Worm (Caenorhabditis elegans) whole organism, L1 larva: Measurements from ENCODE around the gene Y44A6D.5.

Source experiments
- C04F5.9 ChIP-seq: sonication (generic microtip); optimal IDR thresholded peaks from 2 replicates; lab custom pipeline; 2016; ENCODE audit warnings: missing genetic modification characterization, missing compliant biosample characterization
- C34B4.2 ChIP-seq: sonication (generic microtip); optimal IDR thresholded peaks from 2 replicates; lab custom pipeline; 2017; ENCODE audit warnings: mild to moderate bottlenecking, missing genetic modification characterization, missing compliant biosample characterization
- aha-1 ChIP-seq: fragments of 150-350 bp; optimal IDR thresholded peaks from 2 replicates; lab custom pipeline; 2014; ENCODE audit warnings: missing biosample characterization, missing genetic modification characterization
- alr-1 ChIP-seq: fragments of 200-800 bp; sonication (Bioruptor generic); optimal IDR thresholded peaks from 2 replicates; lab custom pipeline; 2018; ENCODE audit warnings: borderline replicate concordance, mild to moderate bottlenecking, missing genetic modification characterization, missing compliant biosample characterization
- aly-2 ChIP-seq: fragments of 150-350 bp; optimal IDR thresholded peaks from 2 replicates; lab custom pipeline; 2014; ENCODE audit warnings: missing biosample characterization, missing genetic modification characterization
- ama-1 ChIP-seq: fragments of 150-350 bp; optimal IDR thresholded peaks from 2 replicates; lab custom pipeline; 2014
- ceh-63 ChIP-seq: fragments of 200-800 bp; sonication (Bioruptor generic); optimal IDR thresholded peaks from 2 replicates; lab custom pipeline; 2018; ENCODE audit warnings: mild to moderate bottlenecking, missing genetic modification characterization, missing compliant biosample characterization
- ceh-8 ChIP-seq: fragments of 200-800 bp; sonication (Bioruptor generic); optimal IDR thresholded peaks from 2 replicates; lab custom pipeline; 2018; ENCODE audit warnings: mild to moderate bottlenecking, missing genetic modification characterization, moderate library complexity, missing compliant biosample characterization
- ces-1 ChIP-seq: fragments of 150-350 bp; optimal IDR thresholded peaks from 2 replicates; lab custom pipeline; 2014; ENCODE audit warnings: missing biosample characterization, missing genetic modification reagents, missing genetic modification characterization
- dsc-1 ChIP-seq: sonication (generic microtip); optimal IDR thresholded peaks from 2 replicates; lab custom pipeline; 2016; ENCODE audit warnings: mild to moderate bottlenecking, missing genetic modification characterization, missing compliant biosample characterization
- efl-1 ChIP-seq, 4 experiments: fragments of 150-350 bp; optimal IDR thresholded peaks in 3 of 4; peaks in 1 of 4; 1 replicate in 1 of 4; 2 replicates in 3 of 4; lab custom pipeline; 2014; ENCODE audit warnings: missing biosample characterization in 2 of 4, missing genetic modification characterization in 2 of 4, missing genetic modification reagents in 2 of 4
- egl-13 ChIP-seq: sonication (generic microtip); optimal IDR thresholded peaks from 2 replicates; lab custom pipeline; 2016; ENCODE audit warnings: missing genotype, missing genetic modification reagents, missing genetic modification characterization, missing compliant biosample characterization
- elt-2 ChIP-seq: sonication (generic microtip); optimal IDR thresholded peaks from 2 replicates; lab custom pipeline; 2016; ENCODE audit warnings: missing genetic modification characterization, mild to moderate bottlenecking, inconsistent platforms, missing compliant biosample characterization, missing genetic modification reagents
- elt-3 ChIP-seq, 6 experiments: fragments of 150-350 bp in 1 of 6; sonication (generic microtip); optimal IDR thresholded peaks; 2 replicates each; lab custom pipeline; 2017 to 2018; ENCODE audit warnings: missing biosample characterization in 6 of 6, missing genetic modification characterization in 6 of 6, inconsistent platforms in 1 of 6
- ets-5 ChIP-seq: fragments of 200-800 bp; sonication (Bioruptor generic); IDR thresholded peaks from 2 replicates; pipeline ENCODE4 v1.3.6; 2022; ENCODE audit warnings: missing genetic modification characterization, missing compliant biosample characterization
- hlh-17 ChIP-seq: fragments of 200-800 bp; sonication (Bioruptor generic); optimal IDR thresholded peaks from 2 replicates; lab custom pipeline; 2018; ENCODE audit warnings: missing genetic modification characterization, mild to moderate bottlenecking, missing compliant biosample characterization, moderate library complexity, borderline replicate concordance
- hlh-4 ChIP-seq: sonication (generic microtip); optimal IDR thresholded peaks from 2 replicates; lab custom pipeline; 2016; ENCODE audit warnings: mild to moderate bottlenecking, missing genetic modification characterization, missing compliant biosample characterization
- irx-1 ChIP-seq: sonication (generic microtip); optimal IDR thresholded peaks from 2 replicates; lab custom pipeline; 2016; ENCODE audit warnings: missing genetic modification characterization, missing compliant biosample characterization
- isw-1 ChIP-seq: fragments of 200-800 bp; sonication (Bioruptor generic); IDR thresholded peaks from 2 replicates; pipeline ENCODE4 v1.3.6; 2022; ENCODE audit warnings: missing genetic modification characterization, missing compliant biosample characterization
- lin-14 ChIP-seq: fragments of 200-800 bp; sonication (Bioruptor generic); optimal IDR thresholded peaks from 2 replicates; lab custom pipeline; 2018; ENCODE audit warnings: mild to moderate bottlenecking, missing genetic modification characterization, moderate library complexity, missing compliant biosample characterization
- lin-15B ChIP-seq: fragments of 150-350 bp; sonication (generic microtip); optimal IDR thresholded peaks from 3 replicates; lab custom pipeline; 2014; ENCODE audit warnings: missing biosample characterization, missing genetic modification characterization
- lin-35 ChIP-seq, 2 experiments: fragments of 150-350 bp; optimal IDR thresholded peaks; 2 replicates each; lab custom pipeline; 2014; ENCODE audit warnings: missing biosample characterization in 2 of 2, missing genetic modification characterization in 2 of 2, missing genetic modification reagents in 2 of 2
- lir-3 ChIP-seq: sonication (generic microtip); optimal IDR thresholded peaks from 2 replicates; lab custom pipeline; 2016; ENCODE audit warnings: mild to moderate bottlenecking, missing genetic modification characterization, moderate library complexity, missing compliant biosample characterization; ENCODE audit not compliant: poor library complexity
- lsy-2 ChIP-seq, 2 experiments: fragments of 150-350 bp; optimal IDR thresholded peaks; 2 replicates each; lab custom pipeline; 2014; ENCODE audit warnings: missing biosample characterization in 2 of 2, missing genetic modification characterization in 2 of 2
- mab-9 ChIP-seq: fragments of 200-800 bp; sonication (Bioruptor generic); IDR thresholded peaks from 2 replicates; pipeline ENCODE4 v1.3.6; 2022; ENCODE audit warnings: missing genetic modification reagents, missing genetic modification characterization, missing compliant biosample characterization
- mef-2 ChIP-seq: fragments of 150-350 bp; optimal IDR thresholded peaks from 2 replicates; lab custom pipeline; 2014; ENCODE audit warnings: missing biosample characterization, missing genetic modification characterization
- mep-1 ChIP-seq: fragments of 150-350 bp; optimal IDR thresholded peaks from 2 replicates; lab custom pipeline; 2014; ENCODE audit warnings: missing biosample characterization, missing genetic modification characterization
- nhr-20 ChIP-seq: sonication (generic microtip); optimal IDR thresholded peaks from 2 replicates; lab custom pipeline; 2016; ENCODE audit warnings: mild to moderate bottlenecking, missing genetic modification characterization, missing compliant biosample characterization
- nhr-28 ChIP-seq: fragments of 150-350 bp; optimal IDR thresholded peaks from 2 replicates; lab custom pipeline; 2014; ENCODE audit warnings: missing biosample characterization, missing genetic modification characterization
- nhr-47 ChIP-seq: sonication (generic microtip); optimal IDR thresholded peaks from 2 replicates; lab custom pipeline; 2016; ENCODE audit warnings: mild to moderate bottlenecking, missing genetic modification characterization, moderate library complexity, missing compliant biosample characterization
- nhr-71 ChIP-seq: sonication (generic microtip); optimal IDR thresholded peaks from 2 replicates; lab custom pipeline; 2016; ENCODE audit warnings: mild to moderate bottlenecking, missing genetic modification characterization, moderate library complexity, missing compliant biosample characterization
- nhr-85 ChIP-seq: sonication (generic microtip); peaks from one replicate; lab custom pipeline; 2016; ENCODE audit warnings: missing genetic modification characterization, inconsistent platforms, missing compliant biosample characterization
- pag-3 ChIP-seq: sonication (generic microtip); optimal IDR thresholded peaks from 2 replicates; lab custom pipeline; 2017; ENCODE audit warnings: missing genetic modification characterization, mild to moderate bottlenecking, missing compliant biosample characterization, antibody characterized with exemption, borderline replicate concordance; ENCODE audit not compliant: insufficient read depth
- pax-3 ChIP-seq: fragments of 200-800 bp; sonication (Bioruptor generic); optimal IDR thresholded peaks from 2 replicates; lab custom pipeline; 2018; ENCODE audit warnings: mild to moderate bottlenecking, missing genetic modification characterization, moderate library complexity, missing compliant biosample characterization
- rnt-1 ChIP-seq: sonication (generic microtip); optimal IDR thresholded peaks from 2 replicates; lab custom pipeline; 2016; ENCODE audit warnings: mild to moderate bottlenecking, missing genetic modification characterization, moderate library complexity, missing compliant biosample characterization
- snu-23 ChIP-seq: sonication (generic microtip); optimal IDR thresholded peaks from 2 replicates; lab custom pipeline; 2016; ENCODE audit warnings: missing genetic modification characterization, missing compliant biosample characterization
- sox-4 ChIP-seq: sonication (generic microtip); optimal IDR thresholded peaks from 2 replicates; lab custom pipeline; 2016; ENCODE audit warnings: missing genetic modification characterization, missing compliant biosample characterization
- sptf-1 ChIP-seq: fragments of 150-350 bp; optimal IDR thresholded peaks from 2 replicates; lab custom pipeline; 2014; ENCODE audit warnings: missing biosample characterization, missing genetic modification characterization
- swsn-7 ChIP-seq: sonication (generic microtip); optimal IDR thresholded peaks from 2 replicates; lab custom pipeline; 2016; ENCODE audit warnings: missing genetic modification characterization, missing compliant biosample characterization
- unc-30 ChIP-seq: sonication (generic microtip); optimal IDR thresholded peaks from 2 replicates; lab custom pipeline; 2017; ENCODE audit warnings: missing biosample characterization, missing genetic modification characterization
- unc-86 ChIP-seq: sonication (generic microtip); optimal IDR thresholded peaks from 2 replicates; lab custom pipeline; 2016; ENCODE audit warnings: missing genetic modification characterization, missing compliant biosample characterization
- ztf-11 ChIP-seq, 2 experiments: sonication (generic microtip); optimal IDR thresholded peaks; 2 replicates each; lab custom pipeline; 2016 to 2017; ENCODE audit warnings: missing genetic modification characterization in 2 of 2, missing biosample characterization in 1 of 2, missing compliant biosample characterization in 1 of 2

The Y44A6D.5 gene

ce11 chrV:20851847-20852386, 49.1 kb upstream of the Y44A6D.5 start, which contains the start of gene ndua-1 (continued):
- no peak for TF ChIP-seq lin-15B
- peak; percentile 35 for TF ChIP-seq dsc-1 (tag; lab: Kevin White, UChicago)
- TF ChIP-seq ces-1 (GFP tag; lab: Kevin White, UChicago) = no peak
- peak; percentile 76 for TF ChIP-seq rnt-1 (tag; lab: Kevin White, UChicago)
- TF ChIP-seq C34B4.2 (tag; lab: Kevin White, UChicago) = no peak
- TF ChIP-seq C04F5.9 (tag; lab: Kevin White, UChicago) = no peak
- no peak for TF ChIP-seq mab-9
- TF ChIP-seq sox-4 (tag; lab: Kevin White, UChicago) = peak; percentile 27
- TF ChIP-seq mef-2 (tag; lab: Kevin White, UChicago) = no peak
- peak in 1 of 6 experiments; percentile 22 for TF ChIP-seq elt-3 (tag; optimal IDR thresholded peaks at IDR 0.05; lab: Kevin White, UChicago)
- no peak for TF ChIP-seq unc-30
- no peak for TF ChIP-seq irx-1 (tag; lab: Kevin White, UChicago)
- TF ChIP-seq hlh-17 (GFP tag; lab: Kevin White, UChicago) = no peak
- TF ChIP-seq lir-3 = peak; percentile 44
- TF ChIP-seq unc-86 (tag; lab: Kevin White, UChicago) = peak; percentile 1

DNA sequence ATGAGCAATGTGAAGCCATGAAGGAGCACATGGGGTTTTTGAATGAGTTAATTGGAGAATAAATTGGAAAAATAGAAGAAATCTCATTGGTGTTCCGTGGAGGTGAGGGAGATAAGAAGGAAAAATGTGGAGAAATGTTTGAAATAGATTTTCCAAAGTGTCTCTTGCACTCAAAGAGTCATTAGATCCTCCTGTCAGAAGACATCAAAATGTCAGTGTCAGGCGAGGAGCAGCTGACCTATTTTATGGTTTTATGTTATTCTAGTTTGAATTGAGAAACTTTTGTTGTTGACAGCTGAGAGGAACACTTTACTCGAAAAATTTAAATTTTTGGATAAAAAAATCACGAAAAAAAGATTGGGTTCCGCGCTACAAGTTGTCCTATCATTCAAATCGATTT, 47.8 kb upstream of the Y44A6D.5 start, which contains the start of gene clec-264:
TSS of gene clec-264 (minus strand) at position 122 of the 400 bp plus-strand sequence.
- TF ChIP-seq rnt-1 (tag; lab: Kevin White, UChicago) (peak; percentile 45), ets-5 (no peak)

- TF ChIP-seq snu-23 (GFP tag; lab: Kevin White, UChicago) (peak; percentile 24), aly-2 (peak; percentile 87), ceh-63 (GFP tag; lab: Kevin White, UChicago) (no peak), lin-14 (GFP tag; lab: Kevin White, UChicago) (no peak), ceh-8 (no peak), swsn-7 (tag; lab: Kevin White, UChicago) (peak; percentile 8), isw-1 (no peak), ztf-11 (tag; optimal IDR thresholded peaks at IDR 0.05; lab: Kevin White, UChicago) (no peak), nhr-47 (tag; lab: Kevin White, UChicago) (peak; percentile 33), nhr-71 (tag; lab: Kevin White, UChicago) (peak; percentile 28), nhr-20 (peak; percentile 9), nhr-85 (tag; lab: Kevin White, UChicago) (peak; percentile 23), dsc-1 (tag; lab: Kevin White, UChicago) (peak; percentile 16), nhr-28 (tag; lab: Kevin White, UChicago) (no peak), ama-1 (lab: Kevin White, UChicago) (peak; percentile 91)
These were observed 45.0 kb upstream of the Y44A6D.5 start for ce11 chrV:20847743-20848229.

DNA sequence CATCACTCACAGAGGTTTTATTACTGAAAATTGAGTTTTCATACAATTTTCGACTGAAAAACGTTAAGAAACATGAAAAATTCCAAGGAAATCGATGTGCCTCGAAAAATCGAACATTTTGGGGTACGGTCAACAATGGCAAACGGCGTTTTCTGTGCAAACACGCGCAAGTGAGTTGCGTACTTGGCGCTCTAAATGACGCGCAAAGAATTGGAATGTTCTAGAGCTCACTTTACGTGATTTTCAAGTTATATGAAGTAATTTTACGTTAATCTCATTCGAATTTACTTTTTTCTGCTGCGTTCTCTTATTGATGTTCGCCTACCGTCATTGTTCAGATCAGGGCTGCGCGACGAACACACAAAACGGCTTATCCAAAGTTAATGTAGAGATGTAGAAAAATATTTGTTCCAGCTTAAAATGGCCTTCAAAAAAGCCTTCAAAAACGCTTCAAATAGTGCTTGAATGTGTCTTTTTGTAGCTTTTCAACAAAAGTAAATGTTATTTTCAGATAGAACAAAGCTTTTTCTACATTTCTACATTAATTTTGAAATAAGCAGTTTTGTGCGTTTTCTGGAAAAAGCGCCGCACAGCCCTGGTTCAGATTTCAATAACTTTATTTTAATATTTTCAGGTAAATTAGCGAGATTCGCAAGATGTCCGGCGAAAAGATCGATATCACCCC, 42.9 kb upstream of the Y44A6D.5 start, which contains the start of the genes F31D4.2 and fkb-6:
TSS of gene F31D4.2 (minus strand) at position 23 of the 685 bp plus-strand sequence.
TSS of gene fkb-6 (plus strand) at position 635 of the 685 bp plus-strand sequence.
- TF ChIP-seq aha-1 (tag; lab: Kevin White, UChicago) = peak; percentile 35
- peak; percentile 96 to 99 for TF ChIP-seq lsy-2 (tag; optimal IDR thresholded peaks at IDR 0.05; lab: Kevin White, UChicago)
- TF ChIP-seq unc-30 = no peak
- TF ChIP-seq ceh-8 = peak; percentile 20
- peak in 2 of 6 experiments; percentile 34 to 35 for TF ChIP-seq elt-3 (tag; optimal IDR thresholded peaks at IDR 0.05; lab: Kevin White, UChicago)
- peak; percentile 75 for TF ChIP-seq irx-1 (tag; lab: Kevin White, UChicago)
- no peak for TF ChIP-seq sptf-1 (tag; lab: Kevin White, UChicago)
- peak; percentile 88 for TF ChIP-seq swsn-7 (tag; lab: Kevin White, UChicago)
- peak; percentile 68 to 70 for TF ChIP-seq efl-1 (optimal IDR thresholded peaks at IDR 0.05; lab: Kevin White, UChicago)
- TF ChIP-seq efl-1 (GFP tag; optimal IDR thresholded peaks at IDR 0.05 in 1 of 2; lab: Kevin White, UChicago) = peak; percentile 70 to 95
- peak; percentile 85 for TF ChIP-seq nhr-85 (tag; lab: Kevin White, UChicago)
- TF ChIP-seq mep-1 (tag; lab: Kevin White, UChicago) = peak; percentile 87
- TF ChIP-seq mab-9 = peak; percentile 57; the same call in 1 of the 2 replicates
- TF ChIP-seq hlh-4 = no peak
- peak; percentile 8 for TF ChIP-seq elt-2 (tag; lab: Kevin White, UChicago)
- no peak for TF ChIP-seq mef-2 (tag; lab: Kevin White, UChicago)
- peak; percentile 49 for TF ChIP-seq egl-13 (tag; lab: Kevin White, UChicago)
- no peak for TF ChIP-seq ama-1 (lab: Kevin White, UChicago)
- TF ChIP-seq alr-1 = no peak
- no peak for TF ChIP-seq pag-3
- peak; percentile 66 for TF ChIP-seq pax-3
- TF ChIP-seq unc-86 (tag; lab: Kevin White, UChicago) = peak; percentile 78
- TF ChIP-seq lin-35 (GFP tag; optimal IDR thresholded peaks at IDR 0.05; lab: Kevin White, UChicago) = peak; percentile 74 to 85
